Fruit fly (Drosophila melanogaster) whole organism, embryonic: ENCODE data around the gene RpS12.
A peak's percentile ranks its signal among the peaks of the same experiment; 100 is the strongest.

ENCODE experiments used
- Bdp1 ChIP-seq: fragments of 200-800 bp; sonication (Bioruptor generic); optimal IDR thresholded peaks from 3 replicates; lab custom pipeline; 2016; ENCODE audit warnings: missing biosample characterization, missing genetic modification characterization
- BtbVII ChIP-seq: fragments of 200-800 bp; sonication (Bioruptor generic); optimal IDR thresholded peaks from 3 replicates; lab custom pipeline; 2017; ENCODE audit warnings: missing biosample characterization, mild to moderate bottlenecking, missing genetic modification characterization
- Bteb2 ChIP-seq: fragments of 200-800 bp; sonication (Bioruptor generic); optimal IDR thresholded peaks from 2 replicates; lab custom pipeline; 2016; ENCODE audit warnings: missing biosample characterization, missing genetic modification characterization
- CG10274 ChIP-seq: fragments of 200-800 bp; sonication (Bioruptor generic); optimal IDR thresholded peaks from 3 replicates; lab custom pipeline; 2017; ENCODE audit warnings: missing biosample characterization, mild to moderate bottlenecking, missing genetic modification characterization
- CG10543 ChIP-seq: fragments of 200-800 bp; sonication (Bioruptor generic); optimal IDR thresholded peaks from 3 replicates; lab custom pipeline; 2017; ENCODE audit warnings: missing biosample characterization, mild to moderate bottlenecking, missing genetic modification characterization, moderate library complexity
- CG11456 ChIP-seq: fragments of 200-800 bp; sonication (Bioruptor generic); IDR thresholded peaks from 3 replicates; pipeline ENCODE4 v1.3.6; 2022; ENCODE audit warnings: missing biosample characterization, missing genetic modification characterization
- CG13287 ChIP-seq: fragments of 200-800 bp; sonication (Bioruptor generic); IDR thresholded peaks from 2 replicates; pipeline ENCODE4 v1.3.6; 2022; ENCODE audit warnings: missing biosample characterization, missing genetic modification characterization; ENCODE audit not compliant: partially characterized antibody
- CG13624 ChIP-seq: fragments of 200-800 bp; sonication (Bioruptor generic); optimal IDR thresholded peaks from 2 replicates; lab custom pipeline; 2016; ENCODE audit warnings: missing biosample characterization, missing genetic modification characterization
- CG14667 ChIP-seq: fragments of 200-800 bp; sonication (Bioruptor generic); IDR thresholded peaks from 2 replicates; pipeline ENCODE4 v1.3.6; 2022; ENCODE audit warnings: missing biosample characterization, missing genetic modification characterization
- CG14710 ChIP-seq: fragments of 200-800 bp; sonication (Bioruptor generic); optimal IDR thresholded peaks from 3 replicates; lab custom pipeline; 2019; ENCODE audit warnings: missing biosample characterization, mild to moderate bottlenecking, missing genetic modification characterization, moderate library complexity
- CG16815 ChIP-seq: fragments of 200-800 bp; sonication (Bioruptor generic); optimal IDR thresholded peaks from 3 replicates; lab custom pipeline; 2017; ENCODE audit warnings: missing biosample characterization, mild to moderate bottlenecking, missing genetic modification characterization
- CG17328 ChIP-seq: fragments of 200-800 bp; sonication (Bioruptor generic); IDR thresholded peaks from 2 replicates; pipeline ENCODE4 v1.3.6; 2022; ENCODE audit warnings: missing biosample characterization, missing genetic modification characterization
- CG2129 ChIP-seq: fragments of 200-800 bp; sonication (Bioruptor generic); IDR thresholded peaks from 2 replicates; pipeline ENCODE4 v1.3.6; 2022; ENCODE audit warnings: missing biosample characterization, missing genetic modification characterization; ENCODE audit not compliant: partially characterized antibody
- CG2875 ChIP-seq: fragments of 200-800 bp; sonication (Bioruptor generic); optimal IDR thresholded peaks from 2 replicates; lab custom pipeline; 2017; ENCODE audit warnings: missing biosample characterization, mild to moderate bottlenecking, missing genetic modification characterization, missing genetic modification reagents
- CG3065 ChIP-seq: fragments of 200-800 bp; sonication (Bioruptor generic); optimal IDR thresholded peaks from 2 replicates; lab custom pipeline; 2016; ENCODE audit warnings: missing biosample characterization, missing genetic modification characterization
- CG7963 ChIP-seq: fragments of 200-800 bp; sonication (Bioruptor generic); IDR thresholded peaks from 3 replicates; pipeline ENCODE4 v1.3.6; 2022; ENCODE audit warnings: missing biosample characterization, missing genetic modification characterization; ENCODE audit not compliant: partially characterized antibody
- CG8089 ChIP-seq: fragments of 200-800 bp; sonication (Bioruptor generic); optimal IDR thresholded peaks from 3 replicates; lab custom pipeline; 2016; ENCODE audit warnings: missing biosample characterization, missing genetic modification characterization
- CG8944 ChIP-seq: fragments of 200-800 bp; sonication (Bioruptor generic); optimal IDR thresholded peaks from 3 replicates; lab custom pipeline; 2016; ENCODE audit warnings: missing biosample characterization, missing genetic modification characterization
- CG9215 ChIP-seq: fragments of 200-800 bp; sonication (Bioruptor generic); IDR thresholded peaks from 2 replicates; pipeline ENCODE4 v1.3.6; 2022; ENCODE audit warnings: missing biosample characterization, missing genetic modification characterization
- CG9437 ChIP-seq: fragments of 200-800 bp; sonication (Bioruptor generic); optimal IDR thresholded peaks from 2 replicates; lab custom pipeline; 2018; ENCODE audit warnings: missing biosample characterization, mild to moderate bottlenecking, missing genetic modification characterization
- CG9817 ChIP-seq: fragments of 200-800 bp; sonication (Bioruptor generic); optimal IDR thresholded peaks from 2 replicates; lab custom pipeline; 2018; ENCODE audit warnings: missing biosample characterization, mild to moderate bottlenecking, missing genetic modification characterization, moderate library complexity
- Chrac-16 ChIP-seq: fragments of 200-800 bp; sonication (Bioruptor generic); optimal IDR thresholded peaks from 3 replicates; lab custom pipeline; 2016; ENCODE audit warnings: missing biosample characterization, missing genetic modification characterization
- H15 ChIP-seq: fragments of 200-800 bp; sonication (Bioruptor generic); IDR thresholded peaks from 3 replicates; pipeline ENCODE4 v1.3.6; 2022; ENCODE audit warnings: missing biosample characterization, missing genetic modification characterization
- Lpt ChIP-seq: fragments of >200 bp; optimal IDR thresholded peaks from 2 replicates; lab custom pipeline; 2018; ENCODE audit warnings: missing biosample characterization, missing genetic modification characterization
- Nf-YC ChIP-seq: fragments of 200-800 bp; optimal IDR thresholded peaks from 3 replicates; lab custom pipeline; 2019; ENCODE audit warnings: missing biosample characterization, mild to moderate bottlenecking, missing genetic modification characterization, moderate library complexity
- Optix ChIP-seq: fragments of 200-800 bp; sonication (Bioruptor generic); IDR thresholded peaks from 3 replicates; pipeline ENCODE4 v1.3.6; 2022; ENCODE audit warnings: missing biosample characterization, missing genetic modification characterization
- Poxn ChIP-seq: fragments of 200-800 bp; sonication (Bioruptor generic); IDR thresholded peaks from 2 replicates; pipeline ENCODE4 v1.3.6; 2022; ENCODE audit warnings: missing biosample characterization, missing genetic modification characterization
- Xbp1 ChIP-seq: fragments of 200-800 bp; sonication (Bioruptor generic); optimal IDR thresholded peaks from 3 replicates; lab custom pipeline; 2016; ENCODE audit warnings: missing biosample characterization, mild to moderate bottlenecking, missing genetic modification characterization
- br ChIP-seq: fragments of >200 bp; optimal IDR thresholded peaks from 2 replicates; lab custom pipeline; 2017
- chif ChIP-seq, 2 experiments: fragments of 200-800 bp; sonication (Bioruptor generic); optimal IDR thresholded peaks; 3 replicates each; lab custom pipeline; 2016; ENCODE audit warnings: missing biosample characterization in 2 of 2, missing genetic modification characterization in 2 of 2
- croc ChIP-seq: fragments of 200-800 bp; sonication (Bioruptor generic); conservative IDR thresholded peaks from 3 replicates; pipeline ENCODE4 v1.3.6; 2022; ENCODE audit warnings: missing biosample characterization, missing genetic modification characterization
- danr ChIP-seq: fragments of 200-800 bp; sonication (Bioruptor generic); IDR thresholded peaks from 2 replicates; pipeline ENCODE4 v1.3.6; 2022; ENCODE audit warnings: missing biosample characterization, missing genetic modification characterization
- emc ChIP-seq: fragments of 200-800 bp; sonication (Bioruptor generic); optimal IDR thresholded peaks from 2 replicates; lab custom pipeline; 2016; ENCODE audit warnings: missing biosample characterization, missing genetic modification characterization
- esg ChIP-seq: fragments of 200-800 bp; sonication (Bioruptor generic); conservative IDR thresholded peaks from 2 replicates; pipeline ENCODE4 v1.3.6; 2022; ENCODE audit warnings: missing biosample characterization, missing genetic modification characterization
- eve ChIP-seq, 2 experiments: fragments of >200 bp; optimal IDR thresholded peaks; 2 replicates each; lab custom pipeline; 2017; ENCODE audit warnings: missing biosample characterization in 2 of 2, missing genetic modification characterization in 2 of 2
- gro ChIP-seq: fragments of 200-800 bp; sonication (Bioruptor generic); optimal IDR thresholded peaks from 2 replicates; lab custom pipeline; 2016; ENCODE audit warnings: missing biosample characterization, missing genetic modification characterization
- hkb ChIP-seq, 2 experiments: fragments of 200-800 bp in 1 of 2; fragments of >200 bp in 1 of 2; sonication (Bioruptor generic) in 1 of 2; IDR thresholded peaks in 1 of 2; optimal IDR thresholded peaks in 1 of 2; 2 replicates each; pipeline versions ENCODE4 v1.3.6 to Lab custom; 2017 to 2022; ENCODE audit warnings: missing biosample characterization in 1 of 2, missing genetic modification characterization in 1 of 2
- jing ChIP-seq: fragments of 200-800 bp; sonication (Bioruptor generic); optimal IDR thresholded peaks from 2 replicates; lab custom pipeline; 2018; ENCODE audit warnings: missing biosample characterization, mild to moderate bottlenecking, missing genetic modification characterization
- pb ChIP-seq: fragments of 200-800 bp; sonication (Bioruptor generic); optimal IDR thresholded peaks from 3 replicates; lab custom pipeline; 2016; ENCODE audit warnings: missing biosample characterization, missing genetic modification characterization
- pnt ChIP-seq: fragments of 200-800 bp; sonication (Bioruptor generic); optimal IDR thresholded peaks from 3 replicates; lab custom pipeline; 2016; ENCODE audit warnings: missing biosample characterization, missing genetic modification characterization
- sd ChIP-seq: fragments of 200-800 bp; sonication (Bioruptor generic); optimal IDR thresholded peaks from 3 replicates; lab custom pipeline; 2018; ENCODE audit warnings: missing biosample characterization, mild to moderate bottlenecking, missing genetic modification characterization, moderate library complexity
- sima ChIP-seq: fragments of 200-800 bp; sonication (Bioruptor generic); optimal IDR thresholded peaks from 2 replicates; lab custom pipeline; 2016; ENCODE audit warnings: missing biosample characterization, missing genetic modification characterization
- slou ChIP-seq: fragments of 200-800 bp; sonication (Bioruptor generic); optimal IDR thresholded peaks from 3 replicates; lab custom pipeline; 2016; ENCODE audit warnings: missing biosample characterization, missing genetic modification characterization
- slp2 ChIP-seq: fragments of 200-800 bp; sonication (Bioruptor generic); optimal IDR thresholded peaks from 2 replicates; lab custom pipeline; 2016; ENCODE audit warnings: missing biosample characterization, missing genetic modification characterization
- sob ChIP-seq: fragments of 200-800 bp; sonication (Bioruptor generic); IDR thresholded peaks from 2 replicates; pipeline ENCODE4 v1.3.6; 2022; ENCODE audit warnings: missing biosample characterization, missing genetic modification characterization
- tin ChIP-seq: fragments of 200-800 bp; sonication (Bioruptor generic); optimal IDR thresholded peaks from 3 replicates; lab custom pipeline; 2016; ENCODE audit warnings: missing biosample characterization, missing genetic modification characterization
- trem ChIP-seq: fragments of 200-800 bp; optimal IDR thresholded peaks from 3 replicates; lab custom pipeline; 2019; ENCODE audit warnings: missing biosample characterization, mild to moderate bottlenecking, missing genetic modification characterization, moderate library complexity
- vfl ChIP-seq: fragments of 200-800 bp; sonication (Bioruptor generic); optimal IDR thresholded peaks from 2 replicates; lab custom pipeline; 2016; ENCODE audit warnings: missing biosample characterization, missing genetic modification characterization
- vnd ChIP-seq: fragments of 200-800 bp; sonication (Bioruptor generic); IDR thresholded peaks from 3 replicates; pipeline ENCODE4 v1.3.6; 2022; ENCODE audit warnings: missing biosample characterization, missing genetic modification characterization; ENCODE audit not compliant: partially characterized antibody

RpS12 gene

dm6 chr3L:12994835-12995234 is 28.3 kb upstream of the RpS12 start, which contains the start of gene CG11262:
Gene CG11262, plus strand, starts transcription at chr3L:12995135.
- TF ChIP-seq CG14667 (GFP tag; lab: Robert Waterston, UW) (no peak), sd (tag; lab: Kevin White, UChicago) (no peak), CG9437 (no peak), esg (GFP tag; lab: Robert Waterston, UW) (no peak), CG10274 (GFP tag; lab: Kevin White, UChicago) (no peak), croc (no peak), vfl (GFP tag; lab: Kevin White, UChicago) (no peak), Optix (GFP tag; lab: Robert Waterston, UW) (no peak), Chrac-16 (GFP tag; lab: Kevin White, UChicago) (no peak), pb (GFP tag; lab: Kevin White, UChicago) (no peak), CG8089 (GFP tag; lab: Kevin White, UChicago) (no peak), trem (no peak), Lpt (GFP tag; lab: Kevin White, UChicago) (no peak)
- TF ChIP-seq, all 482 proteins: peak for 0

- no peak for TF ChIP-seq CG16815
- no peak for TF ChIP-seq CG10543 (GFP tag; lab: Kevin White, UChicago)
- TF ChIP-seq CG17328 = peak; percentile 11; the same call in 1 of the 2 replicates
- TF ChIP-seq Bdp1 (GFP tag; lab: Kevin White, UChicago) = no peak
- TF ChIP-seq chif (GFP tag; optimal IDR thresholded peaks at IDR 0.05; lab: Kevin White, UChicago) = peak; percentile 47 to 49
- TF ChIP-seq CG11456 (GFP tag; lab: Robert Waterston, UW) = 0 out of 3 replicates have a peak, but pooled peaks have one; percentile 60
- no peak for TF ChIP-seq br (lab: Kevin White, UChicago)
- TF ChIP-seq CG7963 (GFP tag; lab: Robert Waterston, UW) = peak; percentile 93
- TF ChIP-seq Poxn (GFP tag; lab: Robert Waterston, UW) = no peak
- TF ChIP-seq sima (GFP tag; lab: Kevin White, UChicago) = no peak
- peak; percentile 12 for TF ChIP-seq pnt (GFP tag; lab: Kevin White, UChicago)
- peak; percentile 62 for TF ChIP-seq tin (GFP tag; lab: Kevin White, UChicago)
- TF ChIP-seq CG9215 (GFP tag; lab: Robert Waterston, UW) = no peak
- no peak for TF ChIP-seq emc (GFP tag; lab: Kevin White, UChicago)
- no peak for TF ChIP-seq CG2875 (GFP tag; lab: Kevin White, UChicago)
- TF ChIP-seq CG8944 (GFP tag; lab: Kevin White, UChicago) = peak; percentile 50
- TF ChIP-seq Xbp1 (GFP tag; lab: Kevin White, UChicago) = peak; percentile 73
- no peak for TF ChIP-seq CG9817 (tag; lab: Kevin White, UChicago)
- no peak for TF ChIP-seq CG14710 (tag; lab: Kevin White, UChicago)
- TF ChIP-seq sob (GFP tag; lab: Robert Waterston, UW) = peak; percentile 57
- TF ChIP-seq jing (GFP tag; lab: Kevin White, UChicago) = no peak
- TF ChIP-seq BtbVII = no peak
- no peak for TF ChIP-seq hkb (optimal IDR thresholded peaks at IDR 0.05; lab: Kevin White, UChicago)
- TF ChIP-seq hkb (GFP tag; IDR thresholded peaks at IDR 0.05; lab: Robert Waterston, UW) = peak; percentile 49; the same call in 1 of the 2 replicates
- peak; percentile 75 for TF ChIP-seq vnd (GFP tag; lab: Robert Waterston, UW)
- TF ChIP-seq eve (GFP tag; optimal IDR thresholded peaks at IDR 0.05; lab: Kevin White, UChicago) = peak in 1 of 2 experiments; percentile 23
- TF ChIP-seq CG10274 (GFP tag; lab: Kevin White, UChicago) = no peak
- peak; percentile 62 for TF ChIP-seq slp2
- TF ChIP-seq danr (GFP tag; lab: Robert Waterston, UW) = no peak
- TF ChIP-seq vfl (GFP tag; lab: Kevin White, UChicago) = peak; percentile 21
- TF ChIP-seq Nf-YC (tag; lab: Kevin White, UChicago) = no peak
- TF ChIP-seq CG2129 (GFP tag; lab: Robert Waterston, UW) = peak; percentile 55; the same call in 1 of the 2 replicates
- peak; percentile 65 for TF ChIP-seq CG13624
- peak; percentile 77 for TF ChIP-seq CG3065
- peak; percentile 89 for TF ChIP-seq CG13287 (GFP tag; lab: Robert Waterston, UW)
- peak; percentile 66 for TF ChIP-seq gro (GFP tag; lab: Kevin White, UChicago)
- peak; percentile 64 for TF ChIP-seq slou (GFP tag; lab: Kevin White, UChicago)
- TF ChIP-seq Bteb2 = peak; percentile 47
- no peak for TF ChIP-seq H15 (GFP tag; lab: Robert Waterston, UW)
- TF ChIP-seq CG14667 (GFP tag; lab: Robert Waterston, UW) = peak; percentile 35; the same call in 1 of the 2 replicates
These were observed 16.7 kb upstream of the RpS12 start, which contains the start of gene CG11263 for dm6 chr3L:13006490-13006889. Gene CG11263, plus strand, starts transcription at chr3L:13006817.
